Worm (Caenorhabditis elegans): ENCODE data around the gene cest-17.

cest-17 gene

ce11 chrV:8242798-8243197 lies 39.7 kb downstream of the cest-17 start, which contains the start of gene C16D9.4:
Gene C16D9.4, minus strand, starts transcription at chrV:8242898.
- TF ChIP-seq isw-1 (GFP tag; IDR thresholded peaks at IDR 0.05) (no peak), Y116A8C.19 (tag; optimal IDR thresholded peaks at IDR 0.05; ENCODE audit: borderline replicate concordance) (no peak), ceh-63 (GFP tag; optimal IDR thresholded peaks at IDR 0.05) (no peak), hlh-4 (tag; optimal IDR thresholded peaks at IDR 0.05) (no peak), zip-4 (GFP tag; optimal IDR thresholded peaks at IDR 0.05) (no peak)

ce11 chrV:8243201-8243600 lies 40.1 kb downstream of the cest-17 start:
- TF ChIP-seq elt-2 (tag; optimal IDR thresholded peaks at IDR 0.05) (peak; percentile 45), ztf-4 (tag; optimal IDR thresholded peaks at IDR 0.05) (no peak)

ce11 chrV:8245457-8245856 lies 42.3 kb downstream of the cest-17 start, which contains the start of gene C16D9.5:
Gene C16D9.5, minus strand, starts transcription at chrV:8245557.
- no peak for TF ChIP-seq dpl-1 (GFP tag; optimal IDR thresholded peaks at IDR 0.05)
- no peak for TF ChIP-seq grh-1 (GFP tag; IDR thresholded peaks at IDR 0.05)
- TF ChIP-seq nhr-84 (tag; optimal IDR thresholded peaks at IDR 0.05): no peak
- TF ChIP-seq unc-86 (tag; optimal IDR thresholded peaks at IDR 0.05): no peak
- TF ChIP-seq lin-13 (GFP tag; optimal IDR thresholded peaks at IDR 0.05): no peak
- TF ChIP-seq unc-98 (GFP tag; IDR thresholded peaks at IDR 0.05): no peak
- no peak for TF ChIP-seq sup-37 (GFP tag; optimal IDR thresholded peaks at IDR 0.05)
- no peak for TF ChIP-seq sptf-1 (tag; optimal IDR thresholded peaks at IDR 0.05)
- TF ChIP-seq unc-130 (tag; optimal IDR thresholded peaks at IDR 0.05): no peak
- TF ChIP-seq isw-1 (GFP tag; IDR thresholded peaks at IDR 0.05): no peak
- TF ChIP-seq aly-2 (tag; optimal IDR thresholded peaks at IDR 0.05): no peak
- TF ChIP-seq lin-15B (tag; optimal IDR thresholded peaks at IDR 0.05): no peak
- TF ChIP-seq efl-1 (optimal IDR thresholded peaks at IDR 0.05): no peak
- no peak for TF ChIP-seq efl-1 (GFP tag; optimal IDR thresholded peaks at IDR 0.05 in 1 of 2)
- no peak for TF ChIP-seq fkh-4 (tag; optimal IDR thresholded peaks at IDR 0.05; ENCODE audit: borderline replicate concordance)
- TF ChIP-seq Y116A8C.19 (tag; optimal IDR thresholded peaks at IDR 0.05; ENCODE audit: borderline replicate concordance): no peak
- no peak for TF ChIP-seq lin-35 (GFP tag; optimal IDR thresholded peaks at IDR 0.05)
- no peak for TF ChIP-seq pqm-1 (tag; optimal IDR thresholded peaks at IDR 0.05)
- no peak for TF ChIP-seq ama-1 (optimal IDR thresholded peaks at IDR 0.05)

ce11 chrV:8247311-8248105 lies 44.4 kb downstream of the cest-17 start:
- TF ChIP-seq lsy-2 (tag; optimal IDR thresholded peaks at IDR 0.05) (peak; percentile 18 to 70), swsn-7 (tag; optimal IDR thresholded peaks at IDR 0.05) (peak; percentile 86), zag-1 (tag; optimal IDR thresholded peaks at IDR 0.05) (no peak), nhr-84 (tag; optimal IDR thresholded peaks at IDR 0.05) (no peak), sup-37 (GFP tag; optimal IDR thresholded peaks at IDR 0.05) (peak; percentile 34), pqm-1 (tag; optimal IDR thresholded peaks at IDR 0.05) (no peak), irx-1 (tag; optimal IDR thresholded peaks at IDR 0.05) (peak; percentile 66), unc-130 (tag; optimal IDR thresholded peaks at IDR 0.05) (no peak), ceh-90 (tag; optimal IDR thresholded peaks at IDR 0.05) (no peak), nhr-12 (tag; optimal IDR thresholded peaks at IDR 0.05) (no peak), hpl-2 (GFP tag; optimal IDR thresholded peaks at IDR 0.05) (peak; percentile 54), aha-1 (tag; optimal IDR thresholded peaks at IDR 0.05) (peak; percentile 24), egl-13 (tag; optimal IDR thresholded peaks at IDR 0.05) (no peak), efl-3 (GFP tag; optimal IDR thresholded peaks at IDR 0.05) (peak; percentile 36), lin-13 (GFP tag; optimal IDR thresholded peaks at IDR 0.05) (peak; percentile 61), rnt-1 (tag; optimal IDR thresholded peaks at IDR 0.05) (peak; percentile 95), unc-86 (tag; optimal IDR thresholded peaks at IDR 0.05) (no peak), hlh-4 (tag; optimal IDR thresholded peaks at IDR 0.05) (no peak), ces-1 (GFP tag; optimal IDR thresholded peaks at IDR 0.05) (no peak), efl-1 (optimal IDR thresholded peaks at IDR 0.05) (peak; percentile 38 to 66), efl-1 (GFP tag; optimal IDR thresholded peaks at IDR 0.05 in 1 of 2) (peak in 1 of 2 experiments; percentile 97), alr-1 (tag; optimal IDR thresholded peaks at IDR 0.05; ENCODE audit: borderline replicate concordance) (no peak), mef-2 (tag; optimal IDR thresholded peaks at IDR 0.05) (no peak), nhr-90 (tag; optimal IDR thresholded peaks at IDR 0.05; ENCODE audit: poor library complexity) (peak; percentile 96), nhr-47 (tag; optimal IDR thresholded peaks at IDR 0.05) (peak; percentile 90), vab-15 (tag; optimal IDR thresholded peaks at IDR 0.05) (no peak), ceh-63 (GFP tag; optimal IDR thresholded peaks at IDR 0.05) (no peak), lin-14 (GFP tag; optimal IDR thresholded peaks at IDR 0.05) (peak; percentile 85), unc-98 (GFP tag; IDR thresholded peaks at IDR 0.05) (no peak), snu-23 (GFP tag; optimal IDR thresholded peaks at IDR 0.05) (peak; percentile 81), nhr-20 (tag; optimal IDR thresholded peaks at IDR 0.05) (peak; percentile 84), sox-4 (tag; optimal IDR thresholded peaks at IDR 0.05) (no peak)

Measured in whole organism, L1 larva.